Fruit fly (Drosophila melanogaster) whole organism, pupa: ENCODE measurements around the gene CG13024.

Experiments used
- CG10348 ChIP-seq: fragments of 200-800 bp; sonication (Bioruptor generic); IDR thresholded peaks from 2 replicates; pipeline ENCODE4 v1.3.6; 2022; ENCODE audit warnings: missing biosample characterization, missing genetic modification characterization
- CG12605 ChIP-seq: fragments of 200-800 bp; sonication (Bioruptor generic); IDR thresholded peaks from 2 replicates; pipeline ENCODE4 v1.3.6; 2022; ENCODE audit warnings: missing biosample characterization, missing genetic modification characterization
- CG13204 ChIP-seq: fragments of 200-800 bp; sonication (Bioruptor generic); optimal IDR thresholded peaks from 2 replicates; lab custom pipeline; 2018; ENCODE audit warnings: missing biosample characterization, mild to moderate bottlenecking, missing genetic modification characterization, moderate library complexity
- CG14655 ChIP-seq: fragments of 200-800 bp; sonication (Bioruptor generic); optimal IDR thresholded peaks from 3 replicates; lab custom pipeline; 2017; ENCODE audit warnings: mild to moderate bottlenecking, missing biosample characterization, missing genetic modification reagents, missing genetic modification characterization
- CG15710 ChIP-seq: fragments of 200-800 bp; sonication (Bioruptor generic); optimal IDR thresholded peaks from 2 replicates; lab custom pipeline; 2018; ENCODE audit warnings: missing biosample characterization, mild to moderate bottlenecking, missing genetic modification characterization, moderate library complexity
- CG17806 ChIP-seq: fragments of 200-800 bp; sonication (Bioruptor generic); optimal IDR thresholded peaks from 2 replicates; lab custom pipeline; 2018; ENCODE audit warnings: missing biosample characterization, mild to moderate bottlenecking, missing genetic modification characterization, moderate library complexity
- CG32121 ChIP-seq: fragments of 200-800 bp; sonication (Bioruptor generic); IDR thresholded peaks from 2 replicates; pipeline ENCODE4 v1.3.6; 2022; ENCODE audit warnings: missing biosample characterization, missing genetic modification characterization
- CG34367 ChIP-seq: fragments of 200-800 bp; sonication (Bioruptor generic); optimal IDR thresholded peaks from 2 replicates; lab custom pipeline; 2018; ENCODE audit warnings: missing biosample characterization, mild to moderate bottlenecking, missing genetic modification characterization
- CG4496 ChIP-seq: fragments of 200-800 bp; sonication (Bioruptor generic); IDR thresholded peaks from 3 replicates; pipeline ENCODE4 v1.3.6; 2022; ENCODE audit warnings: missing biosample characterization, missing genetic modification characterization
- CG8159 ChIP-seq: fragments of 200-800 bp; sonication (Bioruptor generic); optimal IDR thresholded peaks from 3 replicates; lab custom pipeline; 2018; ENCODE audit warnings: missing biosample characterization, mild to moderate bottlenecking, missing genetic modification characterization, moderate library complexity
- CG8301 ChIP-seq: fragments of 200-800 bp; sonication (Bioruptor generic); optimal IDR thresholded peaks from 2 replicates; lab custom pipeline; 2018; ENCODE audit warnings: missing biosample characterization, mild to moderate bottlenecking, missing genetic modification characterization
- CG9948 ChIP-seq: fragments of 200-800 bp; sonication (Bioruptor generic); optimal IDR thresholded peaks from 2 replicates; lab custom pipeline; 2018; ENCODE audit warnings: missing biosample characterization, mild to moderate bottlenecking, missing genetic modification characterization, moderate library complexity
- D1 ChIP-seq: fragments of 200-800 bp; sonication (Bioruptor generic); optimal IDR thresholded peaks from 2 replicates; lab custom pipeline; 2018; ENCODE audit warnings: missing biosample characterization, mild to moderate bottlenecking, missing genetic modification characterization, moderate library complexity
- EcR ChIP-seq: fragments of 200-800 bp; sonication (Bioruptor generic); optimal IDR thresholded peaks from 3 replicates; lab custom pipeline; 2019; ENCODE audit warnings: missing biosample characterization, missing genetic modification characterization, mild to moderate bottlenecking, moderate library complexity, missing genetic modification reagents
- Ets98B ChIP-seq: fragments of 200-800 bp; sonication (Bioruptor generic); IDR thresholded peaks from 2 replicates; pipeline ENCODE4 v1.3.6; 2022; ENCODE audit warnings: missing biosample characterization, missing genetic modification characterization
- Pif1A ChIP-seq: fragments of 200-800 bp; sonication (Bioruptor generic); optimal IDR thresholded peaks from 3 replicates; lab custom pipeline; 2016; ENCODE audit warnings: missing biosample characterization, missing genetic modification characterization
- Pif1B ChIP-seq: fragments of 200-800 bp; sonication (Bioruptor generic); optimal IDR thresholded peaks from 3 replicates; lab custom pipeline; 2016; ENCODE audit warnings: missing biosample characterization, missing genetic modification characterization
- Snoo ChIP-seq: fragments of 200-800 bp; sonication (Bioruptor generic); optimal IDR thresholded peaks from 3 replicates; lab custom pipeline; 2017; ENCODE audit warnings: missing biosample characterization, mild to moderate bottlenecking, missing genetic modification characterization, inconsistent platforms
- fd96Ca ChIP-seq: fragments of 200-800 bp; sonication (Bioruptor generic); IDR thresholded peaks from 3 replicates; pipeline ENCODE4 v1.3.6; 2022; ENCODE audit warnings: missing biosample characterization, missing genetic modification characterization
- gl ChIP-seq: fragments of 200-800 bp; sonication (Bioruptor generic); optimal IDR thresholded peaks from 2 replicates; lab custom pipeline; 2018; ENCODE audit warnings: missing biosample characterization, mild to moderate bottlenecking, missing genetic modification characterization
- rn ChIP-seq: fragments of 200-800 bp; sonication (Bioruptor generic); IDR thresholded peaks from 2 replicates; pipeline ENCODE4 v1.3.6; 2022; ENCODE audit warnings: missing biosample characterization, missing genetic modification characterization

Gene CG13024

dm6 chr3L:16796603-16797002 lies 32.3 kb downstream of the CG13024 start:
- peak; percentile 72 for TF ChIP-seq CG15710 (tag; lab: Kevin White, UChicago)
- peak; percentile 78 for TF ChIP-seq EcR (GFP tag; lab: Kevin White, UChicago)
- peak; percentile 54 for TF ChIP-seq CG9948 (tag; lab: Kevin White, UChicago)
- no peak for TF ChIP-seq CG10348 (GFP tag; lab: Robert Waterston, UW)
- peak; percentile 71 for TF ChIP-seq CG17806 (tag; lab: Kevin White, UChicago)
- peak; percentile 43 for TF ChIP-seq CG34367 (tag; lab: Kevin White, UChicago)
- TF ChIP-seq CG4496 (GFP tag; lab: Robert Waterston, UW), result peak; percentile 61; the same call in 1 of the 3 replicates
- TF ChIP-seq rn (GFP tag; lab: Robert Waterston, UW), result no peak
- no peak for TF ChIP-seq Pif1B
- peak; percentile 70 for TF ChIP-seq CG32121 (GFP tag; lab: Robert Waterston, UW)
- TF ChIP-seq Ets98B, result peak; percentile 78
- no peak for TF ChIP-seq CG8301
- TF ChIP-seq Snoo (tag; lab: Kevin White, UChicago), result no peak
- TF ChIP-seq fd96Ca (GFP tag; lab: Robert Waterston, UW), result peak; percentile 38; the same call in 2 of the 3 replicates
- no peak for TF ChIP-seq D1 (tag; lab: Kevin White, UChicago)
- peak; percentile 51 for TF ChIP-seq CG8159 (tag; lab: Kevin White, UChicago)
- no peak for TF ChIP-seq CG14655 (GFP tag; lab: Kevin White, UChicago)
- TF ChIP-seq CG12605 (GFP tag; lab: Robert Waterston, UW), result peak; percentile 37; the same call in 1 of the 2 replicates
- no peak for TF ChIP-seq gl (tag; lab: Kevin White, UChicago)
- TF ChIP-seq Pif1A (GFP tag; lab: Kevin White, UChicago), result no peak
- TF ChIP-seq CG13204 (GFP tag; lab: Kevin White, UChicago), result no peak

- TF ChIP-seq CG12605 (GFP tag; lab: Robert Waterston, UW) (0 out of 2 replicates have a peak, but pooled peaks have one; percentile 14), fd96Ca (GFP tag; lab: Robert Waterston, UW) (no peak)
These were observed 42.1 kb downstream of the CG13024 start, which contains the start of gene eIF3e for dm6 chr3L:16786728-16787127. TSS of gene eIF3e (minus strand) at chr3L:16786941.

- TF ChIP-seq CG15710 (tag; lab: Kevin White, UChicago) (no peak), rn (GFP tag; lab: Robert Waterston, UW) (no peak), CG13204 (GFP tag; lab: Kevin White, UChicago) (no peak), gl (tag; lab: Kevin White, UChicago) (no peak)
- TF ChIP-seq, all 21 proteins: peak for 0
These were observed 46.1 kb downstream of the CG13024 start, which contains the start of gene CG9706 for dm6 chr3L:16782789-16783188. TSS of gene CG9706 (plus strand) at chr3L:16783010.

- TF ChIP-seq fd96Ca (GFP tag; lab: Robert Waterston, UW) (peak; percentile 57; the same call in 2 of the 3 replicates), CG12605 (GFP tag; lab: Robert Waterston, UW) (peak; percentile 68; the same call in 1 of the 2 replicates), CG10348 (GFP tag; lab: Robert Waterston, UW) (no peak), CG13204 (GFP tag; lab: Kevin White, UChicago) (no peak), CG8159 (tag; lab: Kevin White, UChicago) (peak; percentile 81), CG32121 (GFP tag; lab: Robert Waterston, UW) (peak; percentile 74), CG17806 (tag; lab: Kevin White, UChicago) (peak; percentile 80), CG15710 (tag; lab: Kevin White, UChicago) (peak; percentile 74), CG34367 (tag; lab: Kevin White, UChicago) (peak; percentile 64), Snoo (tag; lab: Kevin White, UChicago) (peak; percentile 75), CG4496 (GFP tag; lab: Robert Waterston, UW) (peak; percentile 83), EcR (GFP tag; lab: Kevin White, UChicago) (no peak), gl (tag; lab: Kevin White, UChicago) (peak; percentile 67), CG14655 (GFP tag; lab: Kevin White, UChicago) (no peak), CG8301 (no peak), Pif1B (no peak), Pif1A (GFP tag; lab: Kevin White, UChicago) (no peak), Ets98B (peak; percentile 78), D1 (tag; lab: Kevin White, UChicago) (no peak), rn (GFP tag; lab: Robert Waterston, UW) (no peak), CG9948 (tag; lab: Kevin White, UChicago) (peak; percentile 77)
These were observed 46.6 kb downstream of the CG13024 start for dm6 chr3L:16782218-16782763.

- TF ChIP-seq CG10348 (GFP tag; lab: Robert Waterston, UW) (no peak), fd96Ca (GFP tag; lab: Robert Waterston, UW) (no peak), CG8301 (no peak), CG32121 (GFP tag; lab: Robert Waterston, UW) (no peak), CG15710 (tag; lab: Kevin White, UChicago) (no peak), CG9948 (tag; lab: Kevin White, UChicago) (no peak), gl (tag; lab: Kevin White, UChicago) (no peak), EcR (GFP tag; lab: Kevin White, UChicago) (peak; percentile 96)
These were observed 48.6 kb downstream of the CG13024 start for dm6 chr3L:16780317-16780716.

dm6 chr3L:16779704-16780173 lies 49.1 kb downstream of the CG13024 start, which contains the start of the genes mus302 and CG9705:
TSS of gene mus302 (minus strand) at chr3L:16779736.
TSS of gene CG9705 (plus strand) at chr3L:16780100.
- TF ChIP-seq CG8159 (tag; lab: Kevin White, UChicago) (peak; percentile 47), CG9948 (tag; lab: Kevin White, UChicago) (peak; percentile 12), EcR (GFP tag; lab: Kevin White, UChicago) (no peak), fd96Ca (GFP tag; lab: Robert Waterston, UW) (no peak), CG4496 (GFP tag; lab: Robert Waterston, UW) (no peak), Ets98B (no peak), gl (tag; lab: Kevin White, UChicago) (no peak), CG8301 (peak; percentile 6), Pif1A (GFP tag; lab: Kevin White, UChicago) (no peak), CG15710 (tag; lab: Kevin White, UChicago) (peak; percentile 40)
